Fruit fly (Drosophila melanogaster) whole organism, larva: Measurements from ENCODE around the gene Rtnl2.

Source experiments
- noc ChIP-seq: fragments of 200-800 bp; sonication (Bioruptor generic); optimal IDR thresholded peaks from 3 replicates; lab custom pipeline; 2019; ENCODE audit warnings: missing biosample characterization, mild to moderate bottlenecking, missing genetic modification characterization, moderate library complexity

The Rtnl2 gene

dm6 chr3R:7514232-7514863 lies 15.7 kb downstream of the Rtnl2 start:
- TF ChIP-seq noc (tag; lab: Kevin White, UChicago), result peak; percentile 76

DNA sequence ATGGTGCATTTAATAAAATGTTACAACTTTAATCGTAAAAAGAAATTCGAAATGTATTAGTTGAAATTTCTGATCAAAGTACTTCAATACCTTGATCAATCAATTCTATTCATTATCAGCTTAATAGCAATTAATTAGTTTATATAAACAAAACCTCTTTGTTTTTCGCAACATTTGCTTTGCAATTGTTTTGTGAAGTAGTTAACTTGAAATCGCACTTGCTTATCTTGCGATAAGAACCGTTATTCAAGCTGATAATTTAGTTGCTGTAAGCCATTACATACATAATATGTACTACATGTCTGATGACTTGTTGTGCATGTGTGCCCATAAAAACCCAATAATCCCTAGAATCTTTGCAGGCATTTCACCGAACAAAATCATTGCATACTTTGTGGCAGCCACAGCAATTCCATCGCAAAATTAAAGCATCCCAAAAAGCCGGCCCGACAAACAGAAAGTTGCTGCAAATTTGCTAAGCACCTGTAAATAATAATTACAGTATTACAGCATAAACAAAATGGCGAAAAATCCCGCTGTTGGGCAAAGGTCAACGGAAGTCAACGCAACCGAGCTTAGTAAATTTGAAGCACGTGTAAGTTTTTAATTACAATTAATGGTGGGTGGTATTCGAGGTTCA lies 21.7 kb downstream of the Rtnl2 start:
- TF ChIP-seq noc (tag; lab: Kevin White, UChicago), result no peak

DNA sequence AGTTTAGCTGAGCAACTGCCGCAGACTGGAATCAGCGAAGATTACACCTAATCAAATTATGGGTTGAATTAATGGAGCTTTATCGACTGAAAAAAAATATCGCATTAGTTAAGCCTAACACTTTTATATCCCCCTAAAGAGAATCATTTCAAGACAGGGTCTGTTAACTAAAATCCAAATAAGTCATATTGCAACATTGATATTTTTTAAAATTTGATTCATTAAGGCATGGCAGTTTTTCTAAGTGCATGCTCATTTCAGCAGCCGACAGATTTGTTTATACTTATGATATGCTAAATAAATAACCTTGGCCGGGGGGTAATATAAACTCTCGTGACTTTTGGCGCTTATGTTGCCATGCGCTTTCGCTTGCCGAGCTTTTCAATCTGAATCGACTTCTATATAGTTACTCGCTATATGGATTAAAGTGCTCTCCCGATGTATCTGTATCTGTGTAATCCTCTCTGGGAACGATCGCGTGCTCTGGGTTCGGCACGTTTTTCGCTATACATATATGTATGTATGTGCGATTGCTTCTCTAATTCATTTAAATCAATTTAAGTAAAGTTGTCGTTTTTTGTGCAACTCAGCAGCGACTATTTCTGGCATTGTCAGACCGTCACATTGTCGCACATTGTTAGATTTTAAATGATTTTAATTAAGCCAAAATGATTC lies 23.6 kb downstream of the Rtnl2 start:
- TF ChIP-seq noc (tag; lab: Kevin White, UChicago), result peak; percentile 88

DNA sequence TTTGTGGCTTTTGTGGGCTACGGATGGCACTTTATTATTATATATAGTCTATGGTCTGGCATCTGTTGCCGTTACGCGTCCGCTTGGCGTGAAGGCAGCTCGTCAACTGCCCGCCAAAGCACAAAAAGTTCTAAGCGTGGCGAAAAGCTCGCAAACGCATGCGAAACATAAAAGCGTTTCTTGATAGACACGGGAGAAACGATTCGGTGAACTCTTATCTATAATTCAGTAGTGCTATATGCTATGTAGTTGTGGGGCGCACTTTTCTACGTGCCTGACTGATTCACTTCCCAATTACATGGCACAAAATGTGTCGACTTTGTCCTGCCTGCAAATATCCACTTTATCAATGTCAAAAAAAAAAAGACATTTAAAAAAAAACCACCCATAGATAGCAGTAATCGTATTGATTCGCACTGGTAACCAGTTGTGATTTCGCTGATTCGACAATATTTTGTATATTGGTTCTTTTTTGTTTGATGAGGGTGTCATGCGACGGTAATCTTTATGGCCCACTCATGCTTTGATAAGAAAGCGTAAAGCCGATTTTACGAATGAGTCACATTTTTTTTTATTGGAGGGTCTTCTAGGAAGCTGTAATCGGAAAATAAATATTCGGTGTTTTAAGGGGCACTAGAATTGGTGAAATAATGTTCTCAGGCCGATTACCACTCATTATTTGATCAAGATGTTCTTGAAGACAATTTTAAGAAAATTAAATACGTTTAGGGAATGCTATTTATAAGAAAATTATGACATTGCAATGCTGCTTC lies 24.9 kb downstream of the Rtnl2 start, which contains the start of gene alpha-Est9:
Gene alpha-Est9, minus strand, starts transcription at position 110 of the 773 bp plus-strand sequence.
- TF ChIP-seq noc (tag; lab: Kevin White, UChicago), result peak; percentile 49

DNA sequence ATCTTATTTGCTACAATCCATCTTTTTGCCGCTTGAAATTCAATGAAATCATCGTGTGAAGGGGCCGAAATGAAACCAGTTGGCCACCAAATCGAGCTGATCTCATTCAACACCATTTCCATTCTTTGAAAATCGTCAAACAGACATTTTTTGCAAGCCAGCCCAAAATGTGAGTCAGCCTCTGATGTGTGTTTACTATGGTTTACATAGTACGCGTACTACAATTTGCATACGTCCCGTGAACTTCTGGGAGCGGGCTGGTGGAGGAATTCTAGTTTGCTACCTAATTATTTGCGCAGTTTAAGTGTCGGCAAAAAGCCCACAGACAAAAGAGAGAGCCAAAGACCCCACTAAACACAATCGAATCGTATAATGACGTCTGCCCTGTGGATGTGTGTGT lies 26.8 kb downstream of the Rtnl2 start:
- peak; percentile 9 for TF ChIP-seq noc (tag; lab: Kevin White, UChicago)

dm6 chr3R:7502276-7502675 lies 27.8 kb downstream of the Rtnl2 start, which contains the start of gene Mics1:
Gene Mics1 (minus strand): TSS chr3R:7502376.
- no peak for TF ChIP-seq noc (tag; lab: Kevin White, UChicago)

DNA sequence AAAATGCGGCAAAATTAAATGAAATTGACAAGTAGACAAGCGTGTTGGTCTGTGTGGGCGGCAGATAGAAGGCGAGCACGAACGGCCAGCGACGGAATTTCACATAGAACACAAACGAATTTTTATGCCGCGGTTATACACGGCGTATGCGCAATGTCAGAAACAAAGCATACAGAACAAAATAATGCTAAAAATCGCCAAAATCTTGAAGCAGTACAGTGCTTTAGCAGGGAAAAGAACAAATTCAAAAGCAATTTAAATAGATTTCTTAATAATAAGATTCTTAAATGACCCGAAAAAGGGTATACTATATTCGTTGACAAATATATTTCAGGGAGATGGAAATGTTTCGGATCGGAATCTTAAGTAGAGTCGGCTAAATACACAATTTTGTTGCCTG lies 29.5 kb downstream of the Rtnl2 start:
- TF ChIP-seq noc (tag; lab: Kevin White, UChicago), result peak; percentile 8

DNA sequence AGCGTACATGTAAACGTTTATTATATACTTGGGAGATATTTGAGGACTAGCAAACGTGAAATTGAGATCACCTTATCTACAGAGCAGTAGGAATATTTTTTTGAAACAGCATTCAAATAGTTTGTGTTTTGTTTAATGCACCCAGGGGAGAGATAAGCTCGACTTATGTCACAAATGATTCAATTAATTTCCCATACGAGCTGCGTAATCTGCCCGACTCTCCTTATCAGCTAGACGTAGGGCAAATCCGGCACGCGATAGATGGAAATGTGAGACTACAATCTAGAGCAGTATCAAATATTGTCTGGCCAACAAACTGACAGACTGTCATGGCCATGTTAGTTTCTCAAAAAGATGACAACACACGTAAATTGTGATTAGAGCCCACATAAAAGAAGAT lies 30.6 kb downstream of the Rtnl2 start:
- peak; percentile 63 for TF ChIP-seq noc (tag; lab: Kevin White, UChicago)

- TF ChIP-seq noc (tag; lab: Kevin White, UChicago), result no peak
Observed at dm6 chr3R:7497488-7497887, 32.6 kb downstream of the Rtnl2 start.

dm6 chr3R:7493745-7494144 lies 36.3 kb downstream of the Rtnl2 start, which contains the start of gene alpha-Est10:
Gene alpha-Est10 (minus strand): TSS chr3R:7493845.
- no peak for TF ChIP-seq noc (tag; lab: Kevin White, UChicago)

- no peak for TF ChIP-seq noc (tag; lab: Kevin White, UChicago)
Observed at dm6 chr3R:7493171-7493570, 36.9 kb downstream of the Rtnl2 start, which contains the start of gene CG42656. Gene CG42656 (minus strand): TSS chr3R:7493271.

- TF ChIP-seq noc (tag; lab: Kevin White, UChicago), result no peak
Observed at dm6 chr3R:7492099-7492498, 37.9 kb downstream of the Rtnl2 start.

- TF ChIP-seq noc (tag; lab: Kevin White, UChicago), result no peak
Observed at dm6 chr3R:7491453-7491853, 38.6 kb downstream of the Rtnl2 start.

DNA sequence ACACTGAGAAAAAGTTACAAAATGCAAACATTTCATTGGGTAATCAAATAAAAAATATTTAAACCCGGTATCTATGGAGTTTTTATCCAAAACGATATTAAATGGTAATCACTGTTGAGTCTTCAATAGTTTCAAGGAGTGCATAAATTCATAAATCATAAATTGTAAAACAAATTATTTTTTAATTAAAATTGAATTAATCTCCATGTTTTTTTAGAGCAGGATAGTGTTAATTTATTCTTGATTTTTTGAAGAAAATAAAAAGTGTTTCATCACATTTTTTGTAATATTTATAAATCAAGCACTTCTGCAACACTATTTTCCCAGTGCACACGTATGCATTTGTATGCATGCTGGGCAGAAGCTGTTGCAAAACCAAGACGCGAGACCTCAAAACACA lies 39.2 kb downstream of the Rtnl2 start:
- TF ChIP-seq noc (tag; lab: Kevin White, UChicago), result no peak

dm6 chr3R:7489902-7490301 lies 40.1 kb downstream of the Rtnl2 start:
- no peak for TF ChIP-seq noc (tag; lab: Kevin White, UChicago)
